Fruit fly (Drosophila melanogaster) whole organism, embryonic: ENCODE results near the gene VhaM9.7-c.

Source experiments
- B-H2 ChIP-seq: fragments of 200-800 bp; sonication (Bioruptor generic); optimal IDR thresholded peaks from 2 replicates; lab custom pipeline; 2018; ENCODE audit warnings: missing biosample characterization, mild to moderate bottlenecking, missing genetic modification characterization
- BEAF-32 ChIP-seq: fragments of 200-800 bp; sonication (Bioruptor generic); optimal IDR thresholded peaks from 3 replicates; lab custom pipeline; 2017; ENCODE audit warnings: missing biosample characterization, missing genetic modification characterization, mild to moderate bottlenecking, moderate library complexity, missing genetic modification reagents
- CG10431 ChIP-seq: fragments of 200-800 bp; sonication (Bioruptor generic); optimal IDR thresholded peaks from 3 replicates; lab custom pipeline; 2018; ENCODE audit warnings: missing biosample characterization, mild to moderate bottlenecking, missing genetic modification characterization
- CG11085 ChIP-seq: fragments of 200-800 bp; sonication (Bioruptor generic); IDR thresholded peaks from 2 replicates; pipeline ENCODE4 v1.3.6; 2022; ENCODE audit warnings: missing biosample characterization, missing genetic modification characterization
- CG11696 ChIP-seq: fragments of 200-800 bp; sonication (Bioruptor generic); IDR thresholded peaks from 2 replicates; pipeline ENCODE4 v1.3.6; 2022; ENCODE audit warnings: missing biosample characterization, missing genetic modification characterization
- CG1603 ChIP-seq: fragments of 200-800 bp; sonication (Bioruptor generic); optimal IDR thresholded peaks from 2 replicates; lab custom pipeline; 2019; ENCODE audit warnings: missing biosample characterization, mild to moderate bottlenecking, missing genetic modification characterization, moderate library complexity
- CG34422 ChIP-seq: fragments of 200-800 bp; sonication (Bioruptor generic); IDR thresholded peaks from 3 replicates; pipeline ENCODE4 v1.3.6; 2022; ENCODE audit warnings: missing biosample characterization, missing genetic modification characterization
- CG3847 ChIP-seq: fragments of 200-800 bp; sonication (Bioruptor generic); IDR thresholded peaks from 2 replicates; pipeline ENCODE4 v1.3.6; 2022; ENCODE audit warnings: missing biosample characterization, missing genetic modification characterization
- CG4424 ChIP-seq: fragments of 200-800 bp; sonication (Bioruptor generic); optimal IDR thresholded peaks from 3 replicates; lab custom pipeline; 2016; ENCODE audit warnings: missing biosample characterization, missing genetic modification characterization
- CG6689 ChIP-seq: fragments of 200-800 bp; sonication (Bioruptor generic); IDR thresholded peaks from 2 replicates; pipeline ENCODE4 v1.3.6; 2022; ENCODE audit warnings: missing biosample characterization, missing genetic modification characterization
- CG7372 ChIP-seq: fragments of 200-800 bp; sonication (Bioruptor generic); IDR thresholded peaks from 2 replicates; pipeline ENCODE4 v1.3.6; 2022; ENCODE audit warnings: missing biosample characterization, missing genetic modification characterization
- CG8924 ChIP-seq: fragments of 200-800 bp; optimal IDR thresholded peaks from 3 replicates; lab custom pipeline; 2019; ENCODE audit warnings: missing biosample characterization, mild to moderate bottlenecking, missing genetic modification characterization, moderate library complexity
- CG9817 ChIP-seq: fragments of 200-800 bp; sonication (Bioruptor generic); optimal IDR thresholded peaks from 2 replicates; lab custom pipeline; 2018; ENCODE audit warnings: missing biosample characterization, mild to moderate bottlenecking, missing genetic modification characterization, moderate library complexity
- Dad ChIP-seq: fragments of 200-800 bp; sonication (Bioruptor generic); optimal IDR thresholded peaks from 3 replicates; lab custom pipeline; 2016; ENCODE audit warnings: missing biosample characterization, missing genetic modification characterization
- Deaf1 ChIP-seq: fragments of 200-800 bp; optimal IDR thresholded peaks from 3 replicates; lab custom pipeline; 2019; ENCODE audit warnings: missing biosample characterization, mild to moderate bottlenecking, missing genetic modification characterization, moderate library complexity
- Ets65A ChIP-seq: fragments of 200-800 bp; sonication (Bioruptor generic); peaks from one replicate; lab custom pipeline; 2016; ENCODE audit warnings: missing biosample characterization, missing genetic modification characterization
- HmgZ ChIP-seq: fragments of 200-800 bp; sonication (Bioruptor generic); optimal IDR thresholded peaks from 2 replicates; lab custom pipeline; 2018; ENCODE audit warnings: missing biosample characterization, mild to moderate bottlenecking, missing genetic modification characterization
- MESR4 ChIP-seq: fragments of 200-800 bp; sonication (Bioruptor generic); optimal IDR thresholded peaks from 2 replicates; lab custom pipeline; 2018; ENCODE audit warnings: missing biosample characterization, mild to moderate bottlenecking, missing genetic modification characterization, moderate library complexity
- Sry-β ChIP-seq: fragments of 200-800 bp; sonication (Bioruptor generic); optimal IDR thresholded peaks from 2 replicates; lab custom pipeline; 2018; ENCODE audit warnings: missing biosample characterization, mild to moderate bottlenecking, missing genetic modification characterization, moderate library complexity
- ab ChIP-seq: fragments of 200-800 bp; sonication (Bioruptor generic); optimal IDR thresholded peaks from 2 replicates; lab custom pipeline; 2016; ENCODE audit warnings: missing biosample characterization, missing genetic modification characterization
- bbx ChIP-seq: fragments of 200-800 bp; sonication (Bioruptor generic); IDR thresholded peaks from 2 replicates; pipeline ENCODE4 v1.3.6; 2022; ENCODE audit warnings: missing biosample characterization, missing genetic modification characterization; ENCODE audit not compliant: partially characterized antibody
- bigmax ChIP-seq: fragments of 200-800 bp; sonication (Bioruptor generic); optimal IDR thresholded peaks from 2 replicates; lab custom pipeline; 2018; ENCODE audit warnings: missing biosample characterization, mild to moderate bottlenecking, missing genetic modification characterization
- cwo ChIP-seq: fragments of 200-800 bp; sonication (Bioruptor generic); optimal IDR thresholded peaks from 3 replicates; lab custom pipeline; 2017; ENCODE audit warnings: missing biosample characterization, missing genetic modification characterization, mild to moderate bottlenecking, moderate library complexity, missing genetic modification reagents
- esg ChIP-seq: fragments of 200-800 bp; sonication (Bioruptor generic); conservative IDR thresholded peaks from 2 replicates; pipeline ENCODE4 v1.3.6; 2022; ENCODE audit warnings: missing biosample characterization, missing genetic modification characterization
- eve ChIP-seq, 2 experiments: fragments of >200 bp; optimal IDR thresholded peaks; 2 replicates each; lab custom pipeline; 2017; ENCODE audit warnings: missing biosample characterization in 2 of 2, missing genetic modification characterization in 2 of 2
- eyg ChIP-seq: fragments of 200-800 bp; sonication (Bioruptor generic); optimal IDR thresholded peaks from 3 replicates; lab custom pipeline; 2016; ENCODE audit warnings: missing biosample characterization, missing genetic modification characterization
- fd3F ChIP-seq: fragments of 200-800 bp; sonication (Bioruptor generic); optimal IDR thresholded peaks from 2 replicates; lab custom pipeline; 2018; ENCODE audit warnings: missing biosample characterization, mild to moderate bottlenecking, missing genetic modification characterization, moderate library complexity
- gcm ChIP-seq: fragments of 200-800 bp; sonication (Bioruptor generic); optimal IDR thresholded peaks from 2 replicates; lab custom pipeline; 2019; ENCODE audit warnings: missing biosample characterization, mild to moderate bottlenecking, missing genetic modification characterization, moderate library complexity
- grn ChIP-seq: fragments of 200-800 bp; sonication (Bioruptor generic); optimal IDR thresholded peaks from 3 replicates; lab custom pipeline; 2017; ENCODE audit warnings: missing biosample characterization, missing genetic modification characterization
- lbe ChIP-seq: fragments of 200-800 bp; sonication (Bioruptor generic); optimal IDR thresholded peaks from 2 replicates; lab custom pipeline; 2016; ENCODE audit warnings: missing biosample characterization, mild to moderate bottlenecking, missing genetic modification characterization
- sd ChIP-seq: fragments of 200-800 bp; sonication (Bioruptor generic); optimal IDR thresholded peaks from 3 replicates; lab custom pipeline; 2018; ENCODE audit warnings: missing biosample characterization, mild to moderate bottlenecking, missing genetic modification characterization, moderate library complexity
- sens ChIP-seq: fragments of 200-800 bp; sonication (Bioruptor generic); peaks from one replicate; lab custom pipeline; 2016; ENCODE audit warnings: missing biosample characterization, missing genetic modification characterization
- vvl ChIP-seq: fragments of 200-800 bp; sonication (Bioruptor generic); IDR thresholded peaks from 2 replicates; pipeline ENCODE4 v1.3.6; 2022; ENCODE audit warnings: missing biosample characterization, missing genetic modification characterization
- zf30C ChIP-seq: fragments of 200-800 bp; sonication (Bioruptor generic); optimal IDR thresholded peaks from 3 replicates; lab custom pipeline; 2018; ENCODE audit warnings: missing biosample characterization, mild to moderate bottlenecking, missing genetic modification characterization
- zfh2 ChIP-seq: fragments of 200-800 bp; sonication (Bioruptor generic); optimal IDR thresholded peaks from 2 replicates; lab custom pipeline; 2016; ENCODE audit warnings: missing biosample characterization, missing genetic modification characterization

Gene VhaM9.7-c

DNA sequence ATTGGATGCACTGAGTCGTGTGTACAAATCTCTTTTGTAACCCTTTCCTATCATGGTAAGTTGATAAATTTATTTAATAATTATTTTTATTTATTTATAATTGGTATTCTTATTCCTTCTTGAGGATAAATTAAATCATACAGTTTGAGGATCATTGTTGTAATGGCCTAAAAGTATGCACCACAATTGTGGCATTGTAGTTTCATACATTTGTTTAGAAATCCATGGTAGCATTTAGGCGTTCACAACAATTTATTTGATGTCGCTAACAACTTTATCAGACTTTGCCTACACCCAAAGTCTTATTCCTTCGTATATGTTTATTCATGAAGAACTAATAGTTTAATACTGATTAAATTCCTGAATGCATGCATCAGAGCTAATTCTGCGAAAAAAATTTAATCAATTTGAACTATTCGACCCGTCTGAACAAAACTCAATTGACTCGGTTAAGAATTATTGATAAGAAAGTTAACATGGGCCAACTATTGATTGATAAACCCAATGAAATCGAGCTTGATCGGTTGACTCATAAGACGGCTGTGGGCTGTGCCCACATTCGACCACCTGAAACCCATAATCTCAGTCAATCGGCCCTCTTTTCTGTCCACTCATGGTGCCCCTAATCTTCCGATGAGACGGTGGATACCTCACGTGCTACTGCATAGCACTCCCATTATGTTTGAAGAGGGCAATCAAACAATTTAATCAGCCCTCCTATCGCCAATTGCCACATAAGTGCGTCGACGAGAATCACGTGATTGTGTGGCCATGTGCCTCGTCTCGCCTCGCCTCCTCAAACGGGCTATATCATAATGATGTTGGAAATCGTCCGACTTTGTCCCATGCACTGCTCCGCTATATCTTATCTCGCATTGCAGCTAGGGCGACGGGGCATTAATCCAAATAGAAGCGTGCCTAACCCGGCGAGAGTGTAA is 32.9 kb upstream of the VhaM9.7-c start (continued):
- TF ChIP-seq sd (tag; lab: Kevin White, UChicago) (peak; percentile 90), eyg (GFP tag; lab: Kevin White, UChicago) (no peak), MESR4 (GFP tag; lab: Kevin White, UChicago) (no peak), CG34422 (no peak), zfh2 (GFP tag; lab: Kevin White, UChicago) (no peak), CG1603 (tag; lab: Kevin White, UChicago) (no peak), HmgZ (tag; lab: Kevin White, UChicago) (peak; percentile 43), Sry-β (no peak), bigmax (GFP tag; lab: Kevin White, UChicago) (no peak), cwo (GFP tag; lab: Kevin White, UChicago) (peak; percentile 100)

DNA sequence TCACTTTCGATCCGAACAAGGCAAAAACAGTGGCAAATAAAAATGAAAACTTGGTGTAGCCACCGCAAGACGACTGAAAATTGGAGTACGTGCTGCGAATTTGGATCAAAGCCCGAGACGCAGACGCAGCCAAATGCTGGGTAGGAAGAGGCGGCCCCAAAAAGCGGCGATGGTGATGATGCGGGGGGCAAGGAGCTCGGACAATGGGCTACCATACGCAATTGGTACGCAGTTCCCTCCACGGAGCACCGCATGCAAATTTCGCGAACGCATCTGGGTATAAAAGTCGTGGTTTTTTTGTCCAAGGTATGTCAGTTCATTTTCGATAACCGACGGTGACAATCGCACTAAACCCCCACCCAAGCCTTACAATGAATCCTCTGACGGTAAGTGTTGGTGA is 28.4 kb upstream of the VhaM9.7-c start, which contains the start of gene Cpr64Ad:
Gene Cpr64Ad (plus strand): TSS at position 301 of the 400 bp plus-strand sequence.
- TF ChIP-seq CG3847 (GFP tag; lab: Robert Waterston, UW) (no peak), lbe (GFP tag; lab: Kevin White, UChicago) (no peak), Ets65A (GFP tag; lab: Kevin White, UChicago) (peak; percentile 47), vvl (GFP tag; lab: Robert Waterston, UW) (0 out of 2 replicates have a peak, but pooled peaks have one; percentile 20)
- TF ChIP-seq, all 482 proteins: peak for 2

DNA sequence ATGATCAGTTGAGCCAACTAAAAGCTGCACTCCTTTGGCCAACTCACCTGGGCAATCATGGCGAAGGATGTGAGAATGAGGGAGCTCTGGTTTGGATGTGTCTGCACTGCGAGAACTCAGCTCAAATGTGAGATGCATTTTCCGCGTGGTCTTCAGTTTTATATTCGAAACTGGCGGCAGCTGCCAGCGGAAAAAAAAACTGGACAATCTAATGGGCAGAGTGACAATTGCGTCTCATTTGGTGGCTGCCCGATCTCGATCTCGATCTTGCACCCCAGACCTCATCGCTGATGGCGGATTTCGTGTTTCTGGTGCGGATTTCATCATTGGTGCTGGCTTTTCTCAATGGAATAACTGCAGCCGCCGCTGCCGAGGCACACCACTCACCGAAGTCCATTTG is 26.1 kb upstream of the VhaM9.7-c start, which contains the start of gene Cpr64Ac:
Gene Cpr64Ac (minus strand): TSS at position 101 of the 400 bp plus-strand sequence.
- TF ChIP-seq sens (GFP tag; lab: Kevin White, UChicago) (peak; percentile 5), esg (no peak)
- TF ChIP-seq, all 482 proteins: peak for 1

DNA sequence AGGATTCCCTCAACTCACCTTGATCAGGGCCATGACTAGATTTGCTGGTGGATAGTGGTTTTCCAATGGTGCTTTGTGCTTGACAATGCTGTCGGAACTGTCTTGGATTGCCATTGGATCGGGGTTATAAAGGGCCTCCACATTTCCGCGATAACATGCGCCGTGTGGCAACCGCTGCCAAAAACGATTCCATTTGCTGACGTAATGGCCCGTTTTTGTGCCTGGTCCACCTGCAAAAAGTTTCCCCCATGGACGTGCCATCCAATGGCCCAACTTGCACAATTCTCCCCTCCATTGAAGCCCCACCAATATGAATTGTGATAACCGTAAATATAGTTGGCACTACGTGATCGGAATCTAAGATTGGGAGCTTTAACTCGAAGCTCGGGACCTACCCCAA is 24.8 kb upstream of the VhaM9.7-c start, which contains the start of gene Cpr64Ab:
Gene Cpr64Ab (minus strand): TSS at position 101 of the 400 bp plus-strand sequence.
- no peak for TF ChIP-seq zf30C (GFP tag; lab: Kevin White, UChicago)
- no peak for TF ChIP-seq CG10431 (GFP tag; lab: Kevin White, UChicago)
- no peak for TF ChIP-seq Ets65A (GFP tag; lab: Kevin White, UChicago)
- no peak for TF ChIP-seq bbx (GFP tag; lab: Robert Waterston, UW)
- no peak for TF ChIP-seq B-H2 (GFP tag; lab: Kevin White, UChicago)
- no peak for TF ChIP-seq gcm (GFP tag; lab: Kevin White, UChicago)
- TF ChIP-seq fd3F (GFP tag; lab: Kevin White, UChicago) = no peak
- TF ChIP-seq Deaf1 (tag; lab: Kevin White, UChicago) = no peak
- no peak for TF ChIP-seq CG7372 (GFP tag; lab: Robert Waterston, UW)
- no peak for TF ChIP-seq grn (GFP tag; lab: Kevin White, UChicago)
- no peak for TF ChIP-seq CG9817 (tag; lab: Kevin White, UChicago)
- TF ChIP-seq eve (GFP tag; optimal IDR thresholded peaks at IDR 0.05; lab: Kevin White, UChicago) = no peak
- no peak for TF ChIP-seq CG8924 (tag; lab: Kevin White, UChicago)
- TF ChIP-seq CG11085 = no peak
- no peak for TF ChIP-seq ab (GFP tag; lab: Kevin White, UChicago)
- no peak for TF ChIP-seq Dad (GFP tag; lab: Kevin White, UChicago)
- TF ChIP-seq BEAF-32 (GFP tag; lab: Kevin White, UChicago) = no peak
- TF ChIP-seq CG4424 = no peak
- no peak for TF ChIP-seq CG6689 (GFP tag; lab: Robert Waterston, UW)
- TF ChIP-seq CG11696 (GFP tag; lab: Robert Waterston, UW) = no peak
